Fruit fly (Drosophila melanogaster) whole organism, embryonic: ENCODE measurements around the gene CG3277.

ENCODE experiments used
- Awh ChIP-seq: fragments of 200-800 bp; sonication (Bioruptor generic); IDR thresholded peaks from 2 replicates; pipeline ENCODE4, ENCODE4 v1.3.6; 2022; ENCODE audit warnings: missing biosample characterization, missing genetic modification characterization
- C15 ChIP-seq: fragments of 200-800 bp; sonication (Bioruptor generic); IDR thresholded peaks from 3 replicates; pipeline ENCODE4 v1.3.6; 2022; ENCODE audit warnings: missing biosample characterization, missing genetic modification characterization
- CG14441 ChIP-seq: fragments of 200-800 bp; sonication (Bioruptor generic); IDR thresholded peaks from 2 replicates; pipeline ENCODE4 v1.3.6; 2022; ENCODE audit warnings: missing biosample characterization, missing genetic modification characterization
- CG14860 ChIP-seq: fragments of 200-800 bp; sonication (Bioruptor generic); IDR thresholded peaks from 3 replicates; pipeline ENCODE4 v1.3.6; 2022; ENCODE audit warnings: missing biosample characterization, missing genetic modification characterization; ENCODE audit not compliant: partially characterized antibody
- CG15479 ChIP-seq: fragments of 200-800 bp; sonication (Bioruptor generic); optimal IDR thresholded peaks from 3 replicates; lab custom pipeline; 2019; ENCODE audit warnings: missing biosample characterization, mild to moderate bottlenecking, missing genetic modification characterization, moderate library complexity
- CG18476 ChIP-seq: fragments of 200-800 bp; sonication (Bioruptor generic); optimal IDR thresholded peaks from 2 replicates; lab custom pipeline; 2016; ENCODE audit warnings: missing biosample characterization, mild to moderate bottlenecking, missing genetic modification characterization
- CG18599 ChIP-seq: fragments of 200-800 bp; sonication (Bioruptor generic); optimal IDR thresholded peaks from 3 replicates; lab custom pipeline; 2017; ENCODE audit warnings: missing biosample characterization, missing genetic modification characterization, mild to moderate bottlenecking, moderate library complexity, missing genetic modification reagents
- CG2875 ChIP-seq: fragments of 200-800 bp; sonication (Bioruptor generic); optimal IDR thresholded peaks from 2 replicates; lab custom pipeline; 2017; ENCODE audit warnings: missing biosample characterization, mild to moderate bottlenecking, missing genetic modification characterization, missing genetic modification reagents
- CG3281 ChIP-seq: fragments of 200-800 bp; sonication (Bioruptor generic); optimal IDR thresholded peaks from 3 replicates; lab custom pipeline; 2017; ENCODE audit warnings: missing biosample characterization, mild to moderate bottlenecking, missing genetic modification characterization
- CG33213 ChIP-seq: fragments of 200-800 bp; sonication (Bioruptor generic); optimal IDR thresholded peaks from 3 replicates; lab custom pipeline; 2016; ENCODE audit warnings: missing biosample characterization, missing genetic modification characterization
- CG3995 ChIP-seq: fragments of 200-800 bp; sonication (Bioruptor generic); optimal IDR thresholded peaks from 3 replicates; lab custom pipeline; 2016; ENCODE audit warnings: missing biosample characterization, missing genetic modification characterization
- CG6254 ChIP-seq: fragments of 200-800 bp; sonication (Bioruptor generic); optimal IDR thresholded peaks from 3 replicates; lab custom pipeline; 2017; ENCODE audit warnings: mild to moderate bottlenecking, missing biosample characterization, missing genetic modification reagents, missing genetic modification characterization
- CG6765 ChIP-seq: fragments of 200-800 bp; sonication (Bioruptor generic); optimal IDR thresholded peaks from 3 replicates; lab custom pipeline; 2017; ENCODE audit warnings: missing biosample characterization, mild to moderate bottlenecking, missing genetic modification characterization
- CG6813 ChIP-seq: fragments of 200-800 bp; sonication (Bioruptor generic); optimal IDR thresholded peaks from 2 replicates; lab custom pipeline; 2017; ENCODE audit warnings: missing biosample characterization, missing genetic modification characterization, mild to moderate bottlenecking, moderate library complexity, missing genetic modification reagents
- CG8388 ChIP-seq: fragments of 200-800 bp; sonication (Bioruptor generic); optimal IDR thresholded peaks from 2 replicates; lab custom pipeline; 2019; ENCODE audit warnings: missing biosample characterization, mild to moderate bottlenecking, missing genetic modification characterization, moderate library complexity
- CG8765 ChIP-seq: fragments of 200-800 bp; sonication (Bioruptor generic); IDR thresholded peaks from 2 replicates; pipeline ENCODE4 v1.3.6; 2022; ENCODE audit warnings: missing biosample characterization, missing genetic modification characterization
- CG9609 ChIP-seq: fragments of 200-800 bp; sonication (Bioruptor generic); optimal IDR thresholded peaks from 3 replicates; lab custom pipeline; 2016; ENCODE audit warnings: missing biosample characterization, missing genetic modification characterization
- CrebB ChIP-seq: fragments of 200-800 bp; sonication (Bioruptor generic); optimal IDR thresholded peaks from 3 replicates; lab custom pipeline; 2018; ENCODE audit warnings: missing biosample characterization, mild to moderate bottlenecking, missing genetic modification characterization
- HLHmδ ChIP-seq: fragments of 200-800 bp; sonication (Bioruptor generic); optimal IDR thresholded peaks from 2 replicates; lab custom pipeline; 2018; ENCODE audit warnings: missing biosample characterization, mild to moderate bottlenecking, missing genetic modification characterization, moderate library complexity
- Hmr ChIP-seq: fragments of 200-800 bp; sonication (Bioruptor generic); optimal IDR thresholded peaks from 3 replicates; lab custom pipeline; 2017; ENCODE audit warnings: mild to moderate bottlenecking, missing biosample characterization, missing genetic modification reagents, missing genetic modification characterization
- Hr51 ChIP-seq, 2 experiments: fragments of 200-800 bp; sonication (Bioruptor generic); optimal IDR thresholded peaks; 2 replicates in 1 of 2; 3 replicates in 1 of 2; lab custom pipeline; 2016 to 2018; ENCODE audit warnings: missing biosample characterization in 2 of 2, missing genetic modification characterization in 2 of 2, mild to moderate bottlenecking in 1 of 2, moderate library complexity in 1 of 2
- Lhr ChIP-seq: fragments of 200-800 bp; sonication (Bioruptor generic); optimal IDR thresholded peaks from 3 replicates; lab custom pipeline; 2017; ENCODE audit warnings: mild to moderate bottlenecking, missing biosample characterization, missing genetic modification reagents, missing genetic modification characterization
- Sox100B ChIP-seq: fragments of 200-800 bp; sonication (Bioruptor generic); optimal IDR thresholded peaks from 3 replicates; lab custom pipeline; 2018; ENCODE audit warnings: missing biosample characterization, mild to moderate bottlenecking, missing genetic modification characterization
- Vsx1 ChIP-seq: fragments of 200-800 bp; sonication (Bioruptor generic); optimal IDR thresholded peaks from 2 replicates; lab custom pipeline; 2017; ENCODE audit warnings: missing biosample characterization, mild to moderate bottlenecking, missing genetic modification characterization, missing genetic modification reagents
- ash1 ChIP-seq: fragments of 200-800 bp; sonication (Bioruptor generic); optimal IDR thresholded peaks from 2 replicates; lab custom pipeline; 2018; ENCODE audit warnings: missing biosample characterization, mild to moderate bottlenecking, missing genetic modification characterization
- br ChIP-seq: fragments of >200 bp; optimal IDR thresholded peaks from 2 replicates; lab custom pipeline; 2017
- cad ChIP-seq: fragments of >200 bp; optimal IDR thresholded peaks from 2 replicates; lab custom pipeline; 2017; ENCODE audit warnings: missing biosample characterization, missing genetic modification characterization
- emc ChIP-seq: fragments of 200-800 bp; sonication (Bioruptor generic); optimal IDR thresholded peaks from 2 replicates; lab custom pipeline; 2016; ENCODE audit warnings: missing biosample characterization, missing genetic modification characterization
- grau ChIP-seq: fragments of 200-800 bp; optimal IDR thresholded peaks from 3 replicates; lab custom pipeline; 2019; ENCODE audit warnings: missing biosample characterization, mild to moderate bottlenecking, missing genetic modification characterization, moderate library complexity
- gt ChIP-seq: fragments of 200-800 bp; sonication (Bioruptor generic); IDR thresholded peaks from 2 replicates; pipeline ENCODE4 v1.3.6; 2022; ENCODE audit warnings: missing biosample characterization, missing genetic modification characterization
- ind ChIP-seq: fragments of 200-800 bp; sonication (Bioruptor generic); optimal IDR thresholded peaks from 3 replicates; lab custom pipeline; 2016; ENCODE audit warnings: missing biosample characterization, missing genetic modification characterization
- jumu ChIP-seq: fragments of 200-800 bp; sonication (Bioruptor generic); optimal IDR thresholded peaks from 3 replicates; lab custom pipeline; 2016; ENCODE audit warnings: missing biosample characterization, missing genetic modification characterization
- kay ChIP-seq: fragments of 200-800 bp; sonication (Bioruptor generic); optimal IDR thresholded peaks from 2 replicates; lab custom pipeline; 2016; ENCODE audit warnings: missing biosample characterization, missing genetic modification characterization
- lab ChIP-seq: fragments of 200-800 bp; sonication (Bioruptor generic); optimal IDR thresholded peaks from 3 replicates; lab custom pipeline; 2017; ENCODE audit warnings: missing biosample characterization, missing genetic modification characterization, mild to moderate bottlenecking, moderate library complexity, missing genetic modification reagents
- nau ChIP-seq: fragments of 200-800 bp; sonication (Bioruptor generic); optimal IDR thresholded peaks from 3 replicates; lab custom pipeline; 2017; ENCODE audit warnings: missing biosample characterization, mild to moderate bottlenecking, missing genetic modification characterization, missing genetic modification reagents
- odd ChIP-seq: fragments of 200-800 bp; sonication (Bioruptor generic); optimal IDR thresholded peaks from 2 replicates; lab custom pipeline; 2017; ENCODE audit warnings: missing biosample characterization, mild to moderate bottlenecking, missing genetic modification characterization
- psq ChIP-seq: fragments of 200-800 bp; sonication (Bioruptor generic); optimal IDR thresholded peaks from 2 replicates; lab custom pipeline; 2017; ENCODE audit warnings: missing biosample characterization, missing genetic modification characterization
- run ChIP-seq: fragments of 200-800 bp; sonication (Bioruptor generic); optimal IDR thresholded peaks from 3 replicates; lab custom pipeline; 2018; ENCODE audit warnings: missing biosample characterization, mild to moderate bottlenecking, missing genetic modification characterization
- shn ChIP-seq: fragments of 200-800 bp; sonication (Bioruptor generic); optimal IDR thresholded peaks from 3 replicates; lab custom pipeline; 2016; ENCODE audit warnings: missing biosample characterization, missing genetic modification characterization
- sna ChIP-seq: fragments of 200-800 bp; sonication (Bioruptor generic); IDR thresholded peaks from 2 replicates; pipeline ENCODE4 v1.3.6; 2022; ENCODE audit warnings: missing biosample characterization, missing genetic modification characterization; ENCODE audit not compliant: partially characterized antibody
- stwl ChIP-seq: fragments of 200-800 bp; sonication (Bioruptor generic); optimal IDR thresholded peaks from 3 replicates; lab custom pipeline; 2018; ENCODE audit warnings: missing biosample characterization, mild to moderate bottlenecking, missing genetic modification characterization, moderate library complexity
- tio ChIP-seq: fragments of 200-800 bp; sonication (Bioruptor generic); optimal IDR thresholded peaks from 2 replicates; lab custom pipeline; 2017; ENCODE audit warnings: missing biosample characterization, missing genetic modification characterization, inconsistent platforms
- trh ChIP-seq: fragments of 200-800 bp; sonication (Bioruptor generic); optimal IDR thresholded peaks from 2 replicates; lab custom pipeline; 2016; ENCODE audit warnings: missing biosample characterization, missing genetic modification characterization
- unc-4 ChIP-seq: fragments of 200-800 bp; sonication (Bioruptor generic); IDR thresholded peaks from 2 replicates; pipeline ENCODE4 v1.3.6; 2022; ENCODE audit warnings: missing biosample characterization, missing genetic modification characterization; ENCODE audit not compliant: partially characterized antibody
- unpg ChIP-seq: fragments of 200-800 bp; sonication (Bioruptor generic); optimal IDR thresholded peaks from 3 replicates; lab custom pipeline; 2018; ENCODE audit warnings: missing biosample characterization, mild to moderate bottlenecking, missing genetic modification characterization, moderate library complexity
- vfl ChIP-seq: fragments of 200-800 bp; sonication (Bioruptor generic); optimal IDR thresholded peaks from 2 replicates; lab custom pipeline; 2016; ENCODE audit warnings: missing biosample characterization, missing genetic modification characterization
- vnd ChIP-seq: fragments of 200-800 bp; sonication (Bioruptor generic); IDR thresholded peaks from 3 replicates; pipeline ENCODE4 v1.3.6; 2022; ENCODE audit warnings: missing biosample characterization, missing genetic modification characterization; ENCODE audit not compliant: partially characterized antibody
- zfh2 ChIP-seq: fragments of 200-800 bp; sonication (Bioruptor generic); optimal IDR thresholded peaks from 2 replicates; lab custom pipeline; 2016; ENCODE audit warnings: missing biosample characterization, missing genetic modification characterization

The CG3277 gene

dm6 chr2L:3354642-3355380 is 50.9 kb downstream of the CG3277 start, which contains the start of gene E23 (continued):
- TF ChIP-seq grau (tag; lab: Kevin White, UChicago) = peak; percentile 99
- peak; percentile 97 for TF ChIP-seq nau (GFP tag; lab: Kevin White, UChicago)
- peak; percentile 99 for TF ChIP-seq unpg (GFP tag; lab: Kevin White, UChicago)
- TF ChIP-seq CG15479 (GFP tag; lab: Kevin White, UChicago) = no peak
- TF ChIP-seq CG9609 (GFP tag; lab: Kevin White, UChicago) = peak; percentile 95
- peak; percentile 17 for TF ChIP-seq ash1 (GFP tag; lab: Kevin White, UChicago)
- TF ChIP-seq ind = peak; percentile 98
- peak; percentile 91 for TF ChIP-seq CG33213 (GFP tag; lab: Kevin White, UChicago)
- TF ChIP-seq CG8765 (GFP tag; lab: Robert Waterston, UW) = peak; percentile 89
- TF ChIP-seq CG3995 = peak; percentile 71
- TF ChIP-seq CG6765 = peak; percentile 96
- TF ChIP-seq unc-4 (GFP tag; lab: Robert Waterston, UW) = peak; percentile 40; the same call in 1 of the 2 replicates
- peak; percentile 99 for TF ChIP-seq tio
- TF ChIP-seq Sox100B (GFP tag; lab: Kevin White, UChicago) = peak; percentile 100
- 0 out of 3 replicates have a peak, but pooled peaks have one; percentile 34 for TF ChIP-seq CG14860 (GFP tag; lab: Robert Waterston, UW)
- TF ChIP-seq jumu (GFP tag; lab: Kevin White, UChicago) = peak; percentile 93
- peak; percentile 97 for TF ChIP-seq Lhr (GFP tag; lab: Kevin White, UChicago)
- peak; percentile 97 for TF ChIP-seq CG6813 (GFP tag; lab: Kevin White, UChicago)
- TF ChIP-seq Hmr (GFP tag; lab: Kevin White, UChicago) = peak; percentile 99
- TF ChIP-seq trh = peak; percentile 98
- peak; percentile 97 for TF ChIP-seq CG6254
- peak; percentile 91 for TF ChIP-seq shn (GFP tag; lab: Kevin White, UChicago)
- peak; percentile 96 for TF ChIP-seq C15
- peak; percentile 97 for TF ChIP-seq zfh2 (GFP tag; lab: Kevin White, UChicago)
- TF ChIP-seq emc = peak; percentile 91
- TF ChIP-seq stwl = peak; percentile 55
- TF ChIP-seq br = no peak
- TF ChIP-seq CG8388 (GFP tag; lab: Kevin White, UChicago) = peak; percentile 99
- TF ChIP-seq odd (GFP tag; lab: Kevin White, UChicago) = peak; percentile 99
- peak; percentile 96 for TF ChIP-seq CG18476 (GFP tag; lab: Kevin White, UChicago)
- TF ChIP-seq CG18599 (GFP tag; lab: Kevin White, UChicago) = peak; percentile 98
- TF ChIP-seq CG2875 (GFP tag; lab: Kevin White, UChicago) = peak; percentile 99
- TF ChIP-seq vfl (GFP tag; lab: Kevin White, UChicago) = peak; percentile 97
- TF ChIP-seq psq = peak; percentile 94
- peak; percentile 97 for TF ChIP-seq CG14441 (GFP tag; lab: Robert Waterston, UW)
- TF ChIP-seq cad (GFP tag; lab: Kevin White, UChicago) = no peak
- TF ChIP-seq HLHmδ = peak; percentile 7
- peak; percentile 98 for TF ChIP-seq lab (GFP tag; lab: Kevin White, UChicago)
- peak; percentile 98 for TF ChIP-seq CG3281
- TF ChIP-seq CrebB = peak; percentile 97
- TF ChIP-seq Vsx1 (GFP tag; lab: Kevin White, UChicago) = peak; percentile 97
- TF ChIP-seq kay (GFP tag; lab: Kevin White, UChicago) = peak; percentile 97
- TF ChIP-seq run (tag; lab: Kevin White, UChicago) = peak; percentile 99
- TF ChIP-seq gt (GFP tag; lab: Robert Waterston, UW) = peak; percentile 91
- 0 out of 2 replicates have a peak, but pooled peaks have one; percentile 20 for TF ChIP-seq sna (GFP tag; lab: Robert Waterston, UW)
- no peak for TF ChIP-seq vnd (GFP tag; lab: Robert Waterston, UW)
- TF ChIP-seq Awh (GFP tag; lab: Robert Waterston, UW) = peak; percentile 97
- TF ChIP-seq Hr51 (GFP tag; optimal IDR thresholded peaks at IDR 0.05; lab: Kevin White, UChicago) = peak; percentile 96 to 100
